Fruit fly (Drosophila melanogaster): ENCODE data around the gene Npc1a.

- TF ChIP-seq CTCF (optimal IDR thresholded peaks at IDR 0.05): no peak
- TF ChIP-seq CG8478 (optimal IDR thresholded peaks at IDR 0.05): no peak
Observed at dm6 chr2L:10259960-10260749, 39.1 kb upstream of the Npc1a start.

Measured in S2 (cell line).